Worm (Caenorhabditis elegans) whole organism, midembryonic: ENCODE measurements around the gene C49C3.6.

Experiments used
- T22C8.4 ChIP-seq: fragments of 200-800 bp; sonication (Bioruptor generic); IDR thresholded peaks from 2 replicates; pipeline ENCODE4 v1.3.6; 2022; ENCODE audit warnings: missing genetic modification characterization, missing compliant biosample characterization
- cog-1 ChIP-seq: sonication (generic microtip); optimal IDR thresholded peaks from 2 replicates; lab custom pipeline; 2016; ENCODE audit warnings: missing genetic modification characterization, missing compliant biosample characterization
- flt-1 ChIP-seq: fragments of 200-800 bp; sonication (Bioruptor generic); IDR thresholded peaks from 2 replicates; pipeline ENCODE4 v1.3.6; 2022; ENCODE audit warnings: missing genetic modification characterization, missing compliant biosample characterization
- klf-2 ChIP-seq: fragments of 200-800 bp; sonication (Bioruptor generic); conservative IDR thresholded peaks from 2 replicates; pipeline ENCODE4 v1.3.6; 2022; ENCODE audit warnings: missing genetic modification reagents, missing genetic modification characterization, missing compliant biosample characterization
- med-1 ChIP-seq: sonication (generic microtip); optimal IDR thresholded peaks from 2 replicates; lab custom pipeline; 2017; ENCODE audit warnings: missing genetic modification characterization, mild to moderate bottlenecking, missing compliant biosample characterization, antibody characterized with exemption, missing genetic modification reagents; ENCODE audit not compliant: insufficient read depth
- ref-1 ChIP-seq: fragments of 200-800 bp; sonication (Bioruptor generic); conservative IDR thresholded peaks from 2 replicates; pipeline ENCODE4 v1.3.6; 2022; ENCODE audit warnings: missing genetic modification reagents, missing genetic modification characterization, missing compliant biosample characterization
- tab-1 ChIP-seq: fragments of 200-800 bp; sonication (Bioruptor generic); IDR thresholded peaks from 2 replicates; pipeline ENCODE4 v1.3.6; 2022; ENCODE audit warnings: missing genetic modification characterization, missing compliant biosample characterization
- ztf-23 ChIP-seq: fragments of 200-800 bp; sonication (Bioruptor generic); IDR thresholded peaks from 2 replicates; pipeline ENCODE4 v1.3.6; 2022; ENCODE audit warnings: missing genetic modification reagents, missing genetic modification characterization, missing compliant biosample characterization
- ztf-29 ChIP-seq: fragments of 200-800 bp; sonication (Bioruptor generic); IDR thresholded peaks from 2 replicates; pipeline ENCODE4 v1.3.6; 2022; ENCODE audit warnings: missing genetic modification reagents, missing genetic modification characterization, missing compliant biosample characterization

The C49C3.6 gene

DNA sequence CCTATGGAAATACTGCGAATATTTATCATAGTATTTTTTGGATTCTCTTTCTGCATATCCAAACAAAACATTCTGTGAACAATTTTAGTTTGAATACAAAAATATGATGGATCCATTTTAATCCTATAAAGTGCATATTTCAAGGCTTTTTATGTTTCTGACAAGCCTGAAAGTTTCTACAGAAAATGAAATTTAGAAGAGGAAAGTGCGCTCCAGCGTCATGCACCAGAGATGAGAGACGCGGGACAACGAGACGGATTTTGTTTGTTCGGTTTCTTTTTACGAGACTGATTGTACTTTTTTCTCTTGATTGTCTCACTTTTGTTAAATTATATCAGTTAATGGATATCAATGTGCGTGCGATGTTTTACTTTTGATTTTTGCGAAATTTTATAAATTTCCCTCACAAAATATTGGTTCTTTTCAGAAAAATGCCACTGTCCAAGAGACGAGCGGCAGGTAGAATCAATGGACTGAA lies at the start of gene C49C3.6:
Gene C49C3.6 (plus strand): TSS at position 428 of the 478 bp plus-strand sequence.
- TF ChIP-seq ztf-23 (GFP tag; lab: Robert Waterston, UW) (no peak), cog-1 (no peak), med-1 (GFP tag; lab: Kevin White, UChicago) (no peak), T22C8.4 (GFP tag; lab: Robert Waterston, UW) (no peak), ref-1 (GFP tag; lab: Robert Waterston, UW) (no peak), flt-1 (no peak), tab-1 (GFP tag; lab: Robert Waterston, UW) (no peak), klf-2 (GFP tag; lab: Robert Waterston, UW) (no peak), ztf-29 (GFP tag; lab: Robert Waterston, UW) (no peak)

DNA sequence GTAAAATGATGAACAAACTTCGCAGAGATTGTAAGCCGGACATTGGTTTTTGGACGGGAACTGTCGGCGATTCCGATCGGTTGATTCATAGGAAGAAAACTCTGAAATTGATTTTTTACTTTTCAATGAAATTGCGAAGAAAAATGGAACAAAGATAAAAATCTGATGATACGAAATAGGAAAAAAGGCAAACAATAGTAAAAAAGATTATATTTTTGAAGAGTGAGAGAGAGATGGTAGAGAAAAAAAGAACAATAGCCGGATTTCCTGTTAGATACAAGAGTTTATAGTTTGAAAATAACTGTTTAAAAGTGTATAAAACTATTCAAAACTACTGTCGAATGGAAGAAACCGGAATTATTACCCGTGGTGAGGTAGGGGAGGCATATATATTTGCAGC lies 47.2 kb upstream of the C49C3.6 start, which contains the start of gene nra-1:
Gene nra-1 (minus strand): TSS at position 101 of the 400 bp plus-strand sequence.
- TF ChIP-seq med-1 (GFP tag; lab: Kevin White, UChicago): no peak
- no peak for TF ChIP-seq T22C8.4 (GFP tag; lab: Robert Waterston, UW)
- no peak for TF ChIP-seq cog-1
- no peak for TF ChIP-seq ref-1 (GFP tag; lab: Robert Waterston, UW)
- TF ChIP-seq tab-1 (GFP tag; lab: Robert Waterston, UW): no peak
- no peak for TF ChIP-seq ztf-23 (GFP tag; lab: Robert Waterston, UW)
- TF ChIP-seq klf-2 (GFP tag; lab: Robert Waterston, UW): no peak
- no peak for TF ChIP-seq ztf-29 (GFP tag; lab: Robert Waterston, UW)
- no peak for TF ChIP-seq flt-1

ce11 chrIV:17285263-17285662 lies 46.1 kb upstream of the C49C3.6 start:
- TF ChIP-seq tab-1 (GFP tag; lab: Robert Waterston, UW) (no peak), ztf-29 (GFP tag; lab: Robert Waterston, UW) (no peak), flt-1 (no peak), T22C8.4 (GFP tag; lab: Robert Waterston, UW) (no peak), med-1 (GFP tag; lab: Kevin White, UChicago) (no peak)

- TF ChIP-seq ref-1 (GFP tag; lab: Robert Waterston, UW) (no peak), ztf-29 (GFP tag; lab: Robert Waterston, UW) (no peak), cog-1 (no peak), med-1 (GFP tag; lab: Kevin White, UChicago) (no peak), T22C8.4 (GFP tag; lab: Robert Waterston, UW) (no peak), tab-1 (GFP tag; lab: Robert Waterston, UW) (no peak), ztf-23 (GFP tag; lab: Robert Waterston, UW) (no peak)
Measured at ce11 chrIV:17287908-17288675, 43.2 kb upstream of the C49C3.6 start, which contains the start of gene zipt-7.1. Gene zipt-7.1 (minus strand): TSS chrIV:17288139.

DNA sequence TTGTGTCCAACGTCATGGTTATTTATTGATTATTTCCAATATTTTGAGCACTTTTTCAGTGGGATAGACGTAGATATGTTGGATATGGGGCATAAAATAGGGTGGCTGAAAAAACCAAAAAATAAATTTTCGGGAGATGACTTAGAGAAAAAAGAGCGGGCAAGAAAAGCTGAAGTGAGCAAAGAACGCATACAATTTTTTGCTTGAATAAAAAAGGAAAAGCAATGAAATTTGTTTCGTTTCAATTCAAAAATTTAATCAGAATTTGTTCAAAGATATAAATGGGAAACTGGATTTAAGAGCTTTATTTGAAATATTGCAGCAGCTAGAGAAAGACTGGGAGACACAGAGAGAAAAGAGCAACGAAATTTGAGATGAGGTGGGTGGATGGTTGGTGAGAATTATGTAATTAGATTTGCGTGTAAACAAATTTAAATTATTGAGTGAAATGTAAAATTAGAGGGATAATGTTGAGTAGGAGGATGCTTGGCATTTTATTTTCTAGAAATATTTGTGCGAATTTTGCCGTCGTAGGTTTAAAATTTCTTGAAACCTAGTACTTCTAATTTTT lies 39.6 kb upstream of the C49C3.6 start, which contains the start of the genes T28F3.11 and slc-17.4:
Gene T28F3.11 (minus strand): TSS at position 51 of the 571 bp plus-strand sequence.
Gene slc-17.4 (minus strand): TSS at position 105 of the 571 bp plus-strand sequence.
- TF ChIP-seq klf-2 (GFP tag; lab: Robert Waterston, UW): no peak
- TF ChIP-seq cog-1: no peak
- TF ChIP-seq ztf-23 (GFP tag; lab: Robert Waterston, UW): no peak
- no peak for TF ChIP-seq tab-1 (GFP tag; lab: Robert Waterston, UW)
- no peak for TF ChIP-seq ztf-29 (GFP tag; lab: Robert Waterston, UW)
- no peak for TF ChIP-seq T22C8.4 (GFP tag; lab: Robert Waterston, UW)
- no peak for TF ChIP-seq med-1 (GFP tag; lab: Kevin White, UChicago)

- no peak for TF ChIP-seq ztf-29 (GFP tag; lab: Robert Waterston, UW)
- TF ChIP-seq cog-1: no peak
- no peak for TF ChIP-seq med-1 (GFP tag; lab: Kevin White, UChicago)
- TF ChIP-seq T22C8.4 (GFP tag; lab: Robert Waterston, UW): no peak
- no peak for TF ChIP-seq flt-1
- TF ChIP-seq klf-2 (GFP tag; lab: Robert Waterston, UW): no peak
- no peak for TF ChIP-seq tab-1 (GFP tag; lab: Robert Waterston, UW)
- no peak for TF ChIP-seq ref-1 (GFP tag; lab: Robert Waterston, UW)
- TF ChIP-seq ztf-23 (GFP tag; lab: Robert Waterston, UW): no peak
Measured at ce11 chrIV:17292350-17292749, 39.0 kb upstream of the C49C3.6 start.

ce11 chrIV:17293068-17293467 lies 38.3 kb upstream of the C49C3.6 start:
- TF ChIP-seq T22C8.4 (GFP tag; lab: Robert Waterston, UW) (no peak), ztf-23 (GFP tag; lab: Robert Waterston, UW) (no peak), klf-2 (GFP tag; lab: Robert Waterston, UW) (no peak), ref-1 (GFP tag; lab: Robert Waterston, UW) (no peak), flt-1 (no peak), tab-1 (GFP tag; lab: Robert Waterston, UW) (no peak), ztf-29 (GFP tag; lab: Robert Waterston, UW) (no peak), med-1 (GFP tag; lab: Kevin White, UChicago) (no peak)

DNA sequence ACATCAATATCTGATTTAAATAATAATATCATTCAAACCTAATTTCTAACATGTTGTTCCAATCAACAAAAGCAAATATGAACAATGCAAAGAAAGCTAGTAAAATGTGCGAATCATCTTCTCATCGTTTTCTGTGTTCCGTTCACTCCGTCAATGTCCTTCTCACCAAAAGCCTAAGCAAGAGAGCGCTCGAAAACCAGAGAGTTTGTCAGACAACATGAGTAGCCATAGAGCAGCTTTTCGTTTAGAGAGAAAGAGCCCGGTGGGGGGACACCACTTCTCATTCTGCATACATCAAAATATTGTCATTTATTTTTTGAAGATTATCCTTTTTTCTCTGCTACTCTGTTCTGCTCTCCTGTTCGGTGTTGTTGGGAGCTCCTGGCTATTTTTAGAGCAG lies 37.6 kb upstream of the C49C3.6 start:
- TF ChIP-seq med-1 (GFP tag; lab: Kevin White, UChicago): no peak
- TF ChIP-seq flt-1: no peak
- no peak for TF ChIP-seq klf-2 (GFP tag; lab: Robert Waterston, UW)
- TF ChIP-seq cog-1: no peak
- TF ChIP-seq tab-1 (GFP tag; lab: Robert Waterston, UW): no peak
- no peak for TF ChIP-seq T22C8.4 (GFP tag; lab: Robert Waterston, UW)
- no peak for TF ChIP-seq ztf-23 (GFP tag; lab: Robert Waterston, UW)
- TF ChIP-seq ztf-29 (GFP tag; lab: Robert Waterston, UW): no peak
- no peak for TF ChIP-seq ref-1 (GFP tag; lab: Robert Waterston, UW)
